Worm (Caenorhabditis elegans) whole organism, young adult: ENCODE data around the gene igcm-4.

Experiments
- B0261.1 ChIP-seq: sonication (generic microtip); optimal IDR thresholded peaks from 2 replicates; lab custom pipeline; 2016; ENCODE audit warnings: mild to moderate bottlenecking, missing genetic modification characterization, moderate library complexity, missing compliant biosample characterization
- D2030.7 ChIP-seq: fragments of 200-800 bp; sonication (Bioruptor generic); IDR thresholded peaks from 2 replicates; pipeline ENCODE4 v1.3.6; 2022; ENCODE audit warnings: missing genetic modification reagents, missing genetic modification characterization, missing compliant biosample characterization
- F10E7.11 ChIP-seq: sonication (generic microtip); optimal IDR thresholded peaks from 2 replicates; lab custom pipeline; 2017; ENCODE audit warnings: mild to moderate bottlenecking, missing genetic modification characterization, moderate library complexity, missing compliant biosample characterization
- F33H1.4 ChIP-seq: fragments of 200-800 bp; sonication (Bioruptor generic); IDR thresholded peaks from 2 replicates; pipeline ENCODE4 v1.3.6; 2022; ENCODE audit warnings: missing genetic modification reagents, missing genetic modification characterization, missing compliant biosample characterization
- F52B5.7 ChIP-seq: sonication (generic microtip); optimal IDR thresholded peaks from 2 replicates; lab custom pipeline; 2016; ENCODE audit warnings: mild to moderate bottlenecking, missing genetic modification characterization, missing compliant biosample characterization
- F55B11.4 ChIP-seq: sonication (generic microtip); optimal IDR thresholded peaks from 2 replicates; lab custom pipeline; 2016; ENCODE audit warnings: missing compliant biosample characterization, missing genetic modification characterization, borderline replicate concordance; ENCODE audit not compliant: insufficient read depth
- K12H6.12 ChIP-seq: fragments of 200-800 bp; sonication (Bioruptor generic); optimal IDR thresholded peaks from 2 replicates; lab custom pipeline; 2018; ENCODE audit warnings: mild to moderate bottlenecking, missing genetic modification characterization, missing compliant biosample characterization
- ama-1 ChIP-seq, 3 experiments: fragments of 150-350 bp in 1 of 3; sonication (generic microtip) in 2 of 3; optimal IDR thresholded peaks; 2 replicates each; lab custom pipeline; 2014 to 2018; ENCODE audit warnings: missing biosample characterization in 2 of 3, missing genetic modification characterization in 2 of 3, missing genetic modification reagents in 2 of 3
- attf-6 ChIP-seq: fragments of 200-800 bp; sonication (Bioruptor generic); IDR thresholded peaks from 2 replicates; pipeline ENCODE4 v1.3.6; 2022; ENCODE audit warnings: missing genetic modification reagents, missing genetic modification characterization, missing compliant biosample characterization
- ceh-40 ChIP-seq: fragments of 200-800 bp; sonication (Bioruptor generic); IDR thresholded peaks from 2 replicates; pipeline ENCODE4 v1.3.6; 2022; ENCODE audit warnings: missing genetic modification characterization, missing compliant biosample characterization
- die-1 ChIP-seq: sonication (generic microtip); optimal IDR thresholded peaks from 2 replicates; lab custom pipeline; 2016; ENCODE audit warnings: missing genotype, mild to moderate bottlenecking, missing genetic modification characterization, missing compliant biosample characterization
- dox-1 ChIP-seq: fragments of 200-800 bp; sonication (Bioruptor generic); IDR thresholded peaks from 2 replicates; pipeline ENCODE4 v1.3.6; 2022; ENCODE audit warnings: missing genetic modification reagents, missing genetic modification characterization, missing compliant biosample characterization
- dpl-1 ChIP-seq: fragments of 150-350 bp; optimal IDR thresholded peaks from 2 replicates; lab custom pipeline; 2014; ENCODE audit warnings: missing biosample characterization, missing genetic modification reagents, missing genetic modification characterization
- efl-1 ChIP-seq: fragments of 150-350 bp; optimal IDR thresholded peaks from 2 replicates; lab custom pipeline; 2014; ENCODE audit warnings: missing biosample characterization, missing genetic modification reagents, missing genetic modification characterization
- egrh-3 ChIP-seq: fragments of 200-800 bp; sonication (Bioruptor generic); IDR thresholded peaks from 2 replicates; pipeline ENCODE4 v1.3.6; 2022; ENCODE audit warnings: missing genetic modification reagents, missing genetic modification characterization, missing compliant biosample characterization
- gei-17 ChIP-seq: fragments of 200-800 bp; sonication (Bioruptor generic); optimal IDR thresholded peaks from 2 replicates; lab custom pipeline; 2018; ENCODE audit warnings: mild to moderate bottlenecking, missing genetic modification characterization, missing compliant biosample characterization
- him-1 ChIP-seq: sonication (generic microtip); optimal IDR thresholded peaks from 2 replicates; lab custom pipeline; 2016; ENCODE audit warnings: missing genotype, missing genetic modification reagents, missing genetic modification characterization, missing compliant biosample characterization
- hmg-20 ChIP-seq: fragments of 200-800 bp; sonication (Bioruptor generic); IDR thresholded peaks from 2 replicates; pipeline ENCODE4 v1.3.6; 2022; ENCODE audit warnings: missing genetic modification reagents, missing genetic modification characterization, missing compliant biosample characterization
- hsf-1 ChIP-seq: fragments of 200-800 bp; sonication (Bioruptor generic); IDR thresholded peaks from 2 replicates; pipeline ENCODE4 v1.3.6; 2022; ENCODE audit warnings: missing genetic modification reagents, missing genetic modification characterization, missing compliant biosample characterization
- lag-1 ChIP-seq: fragments of 200-800 bp; sonication (Bioruptor generic); IDR thresholded peaks from 2 replicates; pipeline ENCODE4 v1.3.6; 2022; ENCODE audit warnings: missing genetic modification reagents, missing genetic modification characterization, missing compliant biosample characterization
- lin-26 ChIP-seq: fragments of 200-800 bp; sonication (Bioruptor generic); IDR thresholded peaks from 2 replicates; pipeline ENCODE4 v1.3.6; 2022; ENCODE audit warnings: missing genetic modification reagents, missing genetic modification characterization, missing compliant biosample characterization
- lin-54 ChIP-seq: fragments of 200-800 bp; sonication (Bioruptor generic); optimal IDR thresholded peaks from 2 replicates; lab custom pipeline; 2018; ENCODE audit warnings: mild to moderate bottlenecking, missing genetic modification characterization, missing compliant biosample characterization
- lir-1 ChIP-seq: fragments of 200-800 bp; sonication (Bioruptor generic); conservative IDR thresholded peaks from 2 replicates; pipeline ENCODE4 v1.3.6; 2022; ENCODE audit warnings: missing genetic modification reagents, missing genetic modification characterization, missing compliant biosample characterization
- lsy-27 ChIP-seq: sonication (generic microtip); optimal IDR thresholded peaks from 2 replicates; lab custom pipeline; 2017; ENCODE audit warnings: missing genetic modification characterization, mild to moderate bottlenecking, missing compliant biosample characterization, antibody characterized with exemption, missing genotype, borderline replicate concordance; ENCODE audit not compliant: insufficient read depth
- madf-6 ChIP-seq: fragments of 200-800 bp; sonication (Bioruptor generic); IDR thresholded peaks from 2 replicates; pipeline ENCODE4 v1.3.6; 2022; ENCODE audit warnings: missing genetic modification reagents, missing genetic modification characterization, missing compliant biosample characterization
- rec-8 ChIP-seq, 2 experiments: sonication (generic microtip); optimal IDR thresholded peaks; 2 replicates each; lab custom pipeline; 2016; ENCODE audit warnings: mild to moderate bottlenecking in 2 of 2, missing genetic modification characterization in 2 of 2, missing genetic modification reagents in 2 of 2, missing genotype in 2 of 2, missing biosample characterization in 1 of 2, missing compliant biosample characterization in 1 of 2, moderate library complexity in 1 of 2
- rpc-1 ChIP-seq, 2 experiments: fragments of 150-350 bp in 1 of 2; sonication (generic microtip) in 1 of 2; optimal IDR thresholded peaks; 2 replicates each; lab custom pipeline; 2014 to 2018; ENCODE audit warnings: missing biosample characterization in 1 of 2, missing genetic modification characterization in 1 of 2, missing genetic modification reagents in 1 of 2, missing genotype in 1 of 2
- somi-1 ChIP-seq: fragments of 200-800 bp; sonication (Bioruptor generic); optimal IDR thresholded peaks from 2 replicates; lab custom pipeline; 2018; ENCODE audit warnings: mild to moderate bottlenecking, missing genetic modification characterization, missing compliant biosample characterization
- tbp1 ChIP-seq: fragments of 200-800 bp; sonication (Bioruptor generic); optimal IDR thresholded peaks from 2 replicates; lab custom pipeline; 2018; ENCODE audit warnings: mild to moderate bottlenecking, missing genetic modification characterization, missing compliant biosample characterization
- tbx-9 ChIP-seq: sonication (generic microtip); optimal IDR thresholded peaks from 2 replicates; lab custom pipeline; 2016; ENCODE audit warnings: borderline replicate concordance, missing genetic modification characterization, inconsistent platforms, missing compliant biosample characterization
- unc-62 ChIP-seq: fragments of 150-350 bp; optimal IDR thresholded peaks from 2 replicates; lab custom pipeline; 2014; ENCODE audit warnings: missing biosample characterization, missing genetic modification reagents, missing genetic modification characterization

The igcm-4 gene

DNA sequence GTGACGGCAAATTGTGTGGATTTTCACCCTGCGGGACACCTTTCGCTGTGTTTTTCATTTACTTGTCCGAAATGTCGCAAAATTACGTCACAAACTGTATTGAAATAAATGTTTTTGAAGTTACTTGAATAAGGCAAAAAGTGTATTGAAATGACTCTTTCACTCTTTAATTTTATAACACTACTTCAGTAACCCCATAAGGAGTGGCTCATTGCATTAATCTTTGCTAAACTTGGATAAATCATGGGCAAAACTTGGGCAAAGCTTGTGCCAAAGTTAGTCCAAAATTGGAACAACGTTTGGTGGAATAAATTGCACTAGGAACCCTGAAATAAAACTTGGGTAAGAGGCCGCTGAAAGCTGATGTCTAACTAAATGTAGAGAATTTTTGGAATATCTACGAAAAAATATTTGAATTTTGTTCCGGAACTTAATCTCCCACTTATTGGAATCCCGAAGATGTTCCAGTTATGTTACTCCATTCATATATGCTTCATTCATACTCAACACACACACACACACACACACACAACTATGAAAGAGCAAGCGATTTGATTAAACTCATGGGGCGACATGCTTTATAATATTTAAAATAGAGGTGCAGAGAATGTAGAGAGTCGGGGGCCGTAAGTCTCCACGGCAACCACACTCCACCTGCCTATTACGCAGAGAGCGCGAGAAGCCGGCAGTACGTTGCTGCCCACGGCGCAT is 33.5 kb downstream of the igcm-4 start, which contains the start of gene Y102A11A.9:
Gene Y102A11A.9, plus strand, starts transcription at position 661 of the 711 bp plus-strand sequence.
- TF ChIP-seq hmg-20 (GFP tag; lab: Robert Waterston, UW) (no peak), rec-8 (tag; optimal IDR thresholded peaks at IDR 0.05; lab: Kevin White, UChicago) (no peak), dpl-1 (GFP tag; lab: Kevin White, UChicago) (no peak), K12H6.12 (tag; lab: Kevin White, UChicago) (no peak), unc-62 (GFP tag; lab: Kevin White, UChicago) (no peak)
- TF ChIP-seq, all 124 proteins: peak for 0

ce11 chrX:2002613-2003012 is 43.5 kb downstream of the igcm-4 start:
- TF ChIP-seq madf-6 (GFP tag; lab: Robert Waterston, UW): 0 out of 2 replicates have a peak, but pooled peaks have one; percentile 6
- TF ChIP-seq egrh-3: peak; percentile 79
- TF ChIP-seq hsf-1 (GFP tag; lab: Robert Waterston, UW): peak; percentile 95

DNA sequence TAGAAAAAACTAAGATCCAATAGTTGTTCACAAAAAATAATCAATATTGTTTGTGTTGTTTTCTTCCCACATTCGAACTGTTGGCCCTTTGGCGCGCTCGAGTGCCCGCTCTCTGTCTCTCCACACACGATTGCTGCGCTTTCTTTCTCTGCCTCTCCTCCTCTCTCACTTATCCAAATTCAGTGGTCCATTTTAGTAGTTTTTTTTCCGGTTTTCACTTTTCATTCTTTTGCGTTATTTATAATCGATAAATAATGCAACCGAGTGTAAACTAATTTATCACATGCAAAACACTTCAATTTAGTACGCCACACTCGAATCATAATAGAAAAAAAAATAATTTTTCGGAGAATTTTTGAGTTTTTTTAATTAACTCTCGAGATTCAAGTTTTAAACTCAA is 45.6 kb downstream of the igcm-4 start:
- TF ChIP-seq F10E7.11 (tag; lab: Kevin White, UChicago): no peak
- peak; percentile 17 for TF ChIP-seq efl-1 (GFP tag; lab: Kevin White, UChicago)

DNA sequence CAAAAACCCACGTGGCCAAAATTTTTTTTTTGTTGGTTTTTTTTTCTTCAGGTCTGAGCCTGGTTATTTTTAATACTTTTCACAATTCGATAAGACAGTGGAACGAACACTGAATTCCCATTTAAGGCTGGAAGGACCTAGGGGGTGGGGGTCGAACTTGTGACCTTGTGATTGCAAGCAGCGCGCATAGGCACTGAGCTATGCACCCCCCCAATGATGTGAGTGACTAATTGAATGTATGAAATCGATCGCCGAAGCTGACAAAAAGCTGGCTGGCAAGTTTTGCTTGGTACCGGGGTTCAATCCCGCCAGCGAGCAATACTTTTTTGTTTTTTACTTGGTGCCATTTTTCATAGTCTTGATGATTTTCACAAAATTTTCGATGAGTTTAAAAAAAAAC is 47.3 kb downstream of the igcm-4 start:
- peak; percentile 19 for TF ChIP-seq him-1 (tag; lab: Kevin White, UChicago)
- peak; percentile 39 for TF ChIP-seq rpc-1 (optimal IDR thresholded peaks at IDR 0.05; lab: Kevin White, UChicago)
- peak; percentile 71 for TF ChIP-seq rpc-1 (tag; optimal IDR thresholded peaks at IDR 0.05; lab: Kevin White, UChicago)
- TF ChIP-seq B0261.1: peak; percentile 48
- no peak for TF ChIP-seq dpl-1 (GFP tag; lab: Kevin White, UChicago)
- 0 out of 2 replicates have a peak, but pooled peaks have one; percentile 29 for TF ChIP-seq hmg-20 (GFP tag; lab: Robert Waterston, UW)
- TF ChIP-seq dox-1 (GFP tag; lab: Robert Waterston, UW): peak; percentile 10; the same call in 1 of the 2 replicates
- peak; percentile 37 for TF ChIP-seq madf-6 (GFP tag; lab: Robert Waterston, UW)
- peak; percentile 34; the same call in 1 of the 2 replicates for TF ChIP-seq attf-6 (GFP tag; lab: Robert Waterston, UW)
- TF ChIP-seq tbp1 (GFP tag; lab: Kevin White, UChicago): peak; percentile 75
- TF ChIP-seq hsf-1 (GFP tag; lab: Robert Waterston, UW): no peak
- TF ChIP-seq F52B5.7 (tag; lab: Kevin White, UChicago): no peak
- TF ChIP-seq D2030.7: peak; percentile 55
- 0 out of 2 replicates have a peak, but pooled peaks have one; percentile 33 for TF ChIP-seq lin-26 (GFP tag; lab: Robert Waterston, UW)

ce11 chrX:1997934-1998333 is 48.2 kb downstream of the igcm-4 start, which contains the start of gene Y40A1A.3:
TSS of gene Y40A1A.3 (minus strand) at chrX:1998034.
- TF ChIP-seq attf-6 (GFP tag; lab: Robert Waterston, UW): no peak
- TF ChIP-seq F33H1.4 (GFP tag; lab: Robert Waterston, UW): no peak
- TF ChIP-seq die-1: no peak
- no peak for TF ChIP-seq lir-1 (GFP tag; lab: Robert Waterston, UW)
- TF ChIP-seq ama-1 (optimal IDR thresholded peaks at IDR 0.05; lab: Kevin White, UChicago): no peak
- no peak for TF ChIP-seq ama-1 (GFP tag; optimal IDR thresholded peaks at IDR 0.05; lab: Kevin White, UChicago)
- no peak for TF ChIP-seq B0261.1
- TF ChIP-seq ceh-40: no peak
- no peak for TF ChIP-seq gei-17
- TF ChIP-seq him-1 (tag; lab: Kevin White, UChicago): no peak
- TF ChIP-seq lin-54: no peak
- TF ChIP-seq lag-1 (GFP tag; lab: Robert Waterston, UW): no peak
- no peak for TF ChIP-seq tbx-9 (tag; lab: Kevin White, UChicago)
- no peak for TF ChIP-seq lsy-27 (tag; lab: Kevin White, UChicago)
- no peak for TF ChIP-seq somi-1 (GFP tag; lab: Kevin White, UChicago)
- no peak for TF ChIP-seq F55B11.4 (tag; lab: Kevin White, UChicago)
